Worm (Caenorhabditis elegans): Measurements from ENCODE around the gene C31B8.9.

C31B8.9 gene

DNA sequence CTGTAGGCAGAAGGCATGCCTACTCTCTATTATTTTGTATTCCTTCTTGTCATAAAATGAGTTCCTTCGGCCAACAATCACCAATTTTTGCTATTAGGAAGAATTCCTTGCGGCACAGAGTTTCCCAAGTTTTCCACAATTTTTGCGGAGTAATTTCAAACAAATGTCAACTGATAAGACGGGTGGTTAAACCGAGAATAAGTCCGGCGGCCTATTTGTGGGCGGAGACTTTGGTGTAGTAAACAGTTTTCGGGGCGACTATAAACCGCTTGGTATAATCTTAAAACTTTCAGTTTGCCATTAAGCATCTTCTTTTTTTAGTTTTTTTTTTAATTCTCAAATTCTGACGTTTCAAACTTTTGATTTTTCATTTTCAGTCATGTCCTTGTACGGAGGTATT lies 31.8 kb downstream of the C31B8.9 start, which contains the start of gene ifc-1:
TSS of gene ifc-1 (plus strand) at position 378 of the 400 bp plus-strand sequence.
- TF ChIP-seq ham-2 (GFP tag; optimal IDR thresholded peaks at IDR 0.05) (no peak), zip-8 (tag; optimal IDR thresholded peaks at IDR 0.05) (no peak), cnd-1 (tag; optimal IDR thresholded peaks at IDR 0.05) (no peak), lin-32 (GFP tag; optimal IDR thresholded peaks at IDR 0.05) (no peak), nhr-28 (tag; optimal IDR thresholded peaks at IDR 0.05) (no peak), flh-1 (GFP tag; optimal IDR thresholded peaks at IDR 0.05) (no peak), nhr-12 (tag; optimal IDR thresholded peaks at IDR 0.05) (no peak), mab-5 (tag; optimal IDR thresholded peaks at IDR 0.05) (no peak), M03D4.4 (tag; optimal IDR thresholded peaks at IDR 0.05) (no peak), drap-1 (GFP tag; optimal IDR thresholded peaks at IDR 0.05) (no peak), nhr-2 (tag; optimal IDR thresholded peaks at IDR 0.05) (no peak), elt-3 (tag; optimal IDR thresholded peaks at IDR 0.05) (no peak), elt-1 (tag; optimal IDR thresholded peaks at IDR 0.05; ENCODE audit: borderline replicate concordance, insufficient read depth) (no peak), pha-4 (tag; optimal IDR thresholded peaks at IDR 0.05) (no peak), unc-120 (tag; optimal IDR thresholded peaks at IDR 0.05; ENCODE audit: poor library complexity, severe bottlenecking) (no peak), snpc-4 (tag; optimal IDR thresholded peaks at IDR 0.05) (no peak), nhr-237 (tag; optimal IDR thresholded peaks at IDR 0.05) (no peak), unc-62 (GFP tag; optimal IDR thresholded peaks at IDR 0.05) (no peak), hlh-1 (tag; optimal IDR thresholded peaks at IDR 0.05) (no peak), mep-1 (tag; optimal IDR thresholded peaks at IDR 0.05) (no peak)

DNA sequence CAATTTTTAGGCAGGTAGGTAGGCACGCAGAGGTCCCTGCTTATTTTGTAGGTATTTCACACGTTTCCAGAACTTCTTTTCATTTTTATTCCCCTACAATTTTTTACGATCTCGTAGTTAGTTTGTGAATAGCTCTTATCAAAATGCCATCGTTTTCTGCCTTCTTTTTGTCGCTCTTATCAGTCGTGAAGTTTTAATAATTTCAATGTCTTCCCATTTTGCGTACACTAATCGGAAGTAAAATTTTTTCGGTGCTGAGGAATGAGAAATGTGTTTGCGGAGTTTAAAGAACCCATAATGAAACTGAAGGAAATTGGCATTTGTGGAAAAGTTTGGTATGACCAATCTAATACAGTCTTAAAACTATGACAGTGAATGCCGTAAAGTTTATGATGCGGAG lies 32.4 kb downstream of the C31B8.9 start:
- no peak for TF ChIP-seq nhr-28 (tag; optimal IDR thresholded peaks at IDR 0.05)
- no peak for TF ChIP-seq snpc-4 (tag; optimal IDR thresholded peaks at IDR 0.05)
- TF ChIP-seq unc-39 (tag; optimal IDR thresholded peaks at IDR 0.05): no peak

DNA sequence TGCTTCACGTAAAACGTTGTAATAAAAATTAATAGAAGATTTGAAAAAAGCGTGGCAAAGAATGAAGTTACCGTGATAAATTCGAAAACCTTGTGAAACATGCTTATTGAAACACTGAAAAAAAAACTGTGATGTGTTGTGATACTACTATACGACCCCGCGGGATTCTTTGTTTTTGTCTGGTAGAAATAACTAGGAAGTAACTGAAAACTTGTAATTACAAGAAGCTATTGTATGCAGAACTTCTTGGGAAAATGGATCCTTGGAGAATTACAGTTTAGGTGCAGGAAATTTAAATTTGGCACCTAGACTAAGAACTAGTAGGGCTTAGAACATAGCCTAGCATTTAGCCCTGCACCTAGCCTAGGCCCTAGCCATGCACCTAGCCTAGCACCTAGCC lies 33.0 kb downstream of the C31B8.9 start, which contains the start of gene str-39:
TSS of gene str-39 (minus strand) at position 101 of the 400 bp plus-strand sequence.
- TF ChIP-seq ham-2 (GFP tag; optimal IDR thresholded peaks at IDR 0.05): no peak

DNA sequence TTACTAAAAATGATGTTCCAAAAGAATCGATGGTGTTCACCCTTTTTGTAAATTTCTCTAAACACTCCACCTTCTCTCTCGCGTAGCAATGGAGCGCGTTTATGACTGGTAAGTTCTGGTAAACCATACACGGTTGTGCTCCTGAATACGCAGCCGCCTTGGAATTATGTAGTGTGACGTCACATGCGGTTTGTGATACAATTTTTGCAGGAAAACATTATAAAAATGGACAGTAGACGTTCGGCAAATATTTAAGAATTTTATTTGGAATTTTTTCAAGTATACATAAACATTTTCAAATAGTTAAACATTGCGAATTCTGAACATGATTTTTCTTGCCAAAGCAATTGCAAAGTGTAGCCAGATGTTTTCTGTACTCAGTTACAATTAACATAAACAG lies 35.3 kb downstream of the C31B8.9 start, which contains the start of gene F37B4.10:
TSS of gene F37B4.10 (minus strand) at position 101 of the 400 bp plus-strand sequence.
- peak; percentile 31 for TF ChIP-seq zip-8 (tag; optimal IDR thresholded peaks at IDR 0.05)
- TF ChIP-seq drap-1 (GFP tag; optimal IDR thresholded peaks at IDR 0.05): no peak
- peak; percentile 8 for TF ChIP-seq mep-1 (tag; optimal IDR thresholded peaks at IDR 0.05)
- no peak for TF ChIP-seq nhr-237 (tag; optimal IDR thresholded peaks at IDR 0.05)

DNA sequence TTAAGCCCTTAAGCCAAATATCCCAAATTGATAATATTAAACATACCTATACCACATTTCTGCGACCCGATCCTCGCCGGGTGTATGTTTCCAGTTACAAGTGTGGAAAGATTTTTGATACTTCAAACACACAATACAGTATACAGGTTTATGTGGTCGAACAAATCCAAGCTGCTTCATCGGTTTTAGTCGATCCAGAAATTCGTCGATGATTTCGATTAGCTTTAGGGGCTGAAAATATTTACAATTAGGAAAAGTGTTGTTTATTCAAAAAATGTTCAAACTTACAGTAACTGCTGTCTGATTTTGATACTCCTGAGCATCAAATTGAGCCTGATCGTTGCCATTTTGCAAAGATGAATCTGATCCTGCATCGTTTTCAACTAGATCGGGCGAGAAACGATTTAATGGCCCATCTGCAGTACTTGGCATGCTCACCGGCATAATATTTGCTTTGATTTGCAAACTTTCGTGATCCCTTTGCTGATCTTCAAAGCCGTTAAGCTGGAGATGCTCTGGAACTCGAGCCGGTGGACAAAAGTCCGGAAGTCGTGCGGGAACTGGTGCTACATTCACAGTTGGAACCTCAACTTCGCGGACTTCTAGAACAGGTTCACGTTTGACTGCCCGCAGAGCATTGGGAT lies 36.5 kb downstream of the C31B8.9 start:
- TF ChIP-seq nhr-2 (tag; optimal IDR thresholded peaks at IDR 0.05) (no peak), lin-13 (tag; optimal IDR thresholded peaks at IDR 0.05) (no peak), ztf-11 (tag; optimal IDR thresholded peaks at IDR 0.05) (no peak), M03D4.4 (tag; optimal IDR thresholded peaks at IDR 0.05) (no peak), drap-1 (GFP tag; optimal IDR thresholded peaks at IDR 0.05) (no peak), nhr-76 (tag; optimal IDR thresholded peaks at IDR 0.05) (no peak), elt-1 (tag; optimal IDR thresholded peaks at IDR 0.05; ENCODE audit: borderline replicate concordance, insufficient read depth) (no peak), flh-1 (GFP tag; optimal IDR thresholded peaks at IDR 0.05) (no peak), lsy-2 (tag; optimal IDR thresholded peaks at IDR 0.05) (no peak), cnd-1 (tag; optimal IDR thresholded peaks at IDR 0.05) (no peak), unc-62 (GFP tag; optimal IDR thresholded peaks at IDR 0.05) (no peak), elt-3 (tag; optimal IDR thresholded peaks at IDR 0.05) (no peak), tbx-8 (GFP tag; optimal IDR thresholded peaks at IDR 0.05) (no peak), blmp-1 (tag; optimal IDR thresholded peaks at IDR 0.05) (no peak), bed-3 (GFP tag; optimal IDR thresholded peaks at IDR 0.05) (no peak), ham-2 (GFP tag; optimal IDR thresholded peaks at IDR 0.05) (no peak), ceh-39 (tag; optimal IDR thresholded peaks at IDR 0.05) (no peak)

DNA sequence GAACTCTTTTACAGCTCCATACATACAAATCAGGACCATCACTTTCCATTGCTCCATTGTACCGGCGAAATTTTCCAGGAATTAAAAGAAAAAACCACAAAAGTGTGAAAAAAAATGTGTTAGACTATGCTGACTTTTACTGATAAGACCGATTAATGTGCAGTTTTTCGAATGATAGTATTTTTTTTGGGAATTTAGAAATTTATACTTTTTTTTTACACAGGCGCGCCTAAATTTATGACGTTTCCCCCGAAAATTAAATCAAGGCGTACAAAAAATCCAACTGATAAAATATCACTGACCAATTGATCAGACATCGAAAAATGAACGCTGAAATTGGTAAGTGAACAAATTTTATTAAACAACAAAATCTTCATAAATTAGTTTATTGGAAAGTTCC lies 37.4 kb downstream of the C31B8.9 start, which contains the start of gene folt-2:
TSS of gene folt-2 (minus strand) at position 179 of the 400 bp plus-strand sequence.
- TF ChIP-seq elt-1 (tag; optimal IDR thresholded peaks at IDR 0.05; ENCODE audit: borderline replicate concordance, insufficient read depth): no peak
- no peak for TF ChIP-seq unc-120 (tag; optimal IDR thresholded peaks at IDR 0.05; ENCODE audit: poor library complexity, severe bottlenecking)
- TF ChIP-seq M03D4.4 (tag; optimal IDR thresholded peaks at IDR 0.05): no peak
- TF ChIP-seq ceh-43 (GFP tag; optimal IDR thresholded peaks at IDR 0.05): no peak
- no peak for TF ChIP-seq hlh-1 (tag; optimal IDR thresholded peaks at IDR 0.05)
- TF ChIP-seq flh-1 (GFP tag; optimal IDR thresholded peaks at IDR 0.05): no peak
- no peak for TF ChIP-seq cnd-1 (tag; optimal IDR thresholded peaks at IDR 0.05)
- TF ChIP-seq lin-32 (GFP tag; optimal IDR thresholded peaks at IDR 0.05): no peak
- no peak for TF ChIP-seq snpc-4 (tag; optimal IDR thresholded peaks at IDR 0.05)
- TF ChIP-seq sem-2 (GFP tag; optimal IDR thresholded peaks at IDR 0.05): no peak
- TF ChIP-seq tbx-8 (GFP tag; optimal IDR thresholded peaks at IDR 0.05): no peak
- TF ChIP-seq mep-1 (tag; optimal IDR thresholded peaks at IDR 0.05): no peak
- TF ChIP-seq ztf-11 (tag; optimal IDR thresholded peaks at IDR 0.05): no peak
- TF ChIP-seq unc-62 (GFP tag; optimal IDR thresholded peaks at IDR 0.05): no peak
- no peak for TF ChIP-seq nhr-12 (tag; optimal IDR thresholded peaks at IDR 0.05)
- no peak for TF ChIP-seq nhr-237 (tag; optimal IDR thresholded peaks at IDR 0.05)
- no peak for TF ChIP-seq nhr-76 (tag; optimal IDR thresholded peaks at IDR 0.05)
- no peak for TF ChIP-seq mls-2 (tag; optimal IDR thresholded peaks at IDR 0.05)

Data from whole organism, mixed stage, embryonic.